Fruit fly (Drosophila melanogaster): ENCODE data around the gene sofe.

dm6 chrX:10844807-10845206 lies 12.4 kb downstream of the sofe start, which contains the start of gene CG32669:
- TF ChIP-seq tj (GFP tag; optimal IDR thresholded peaks at IDR 0.05), result no peak
- no peak for TF ChIP-seq Clk (GFP tag; optimal IDR thresholded peaks at IDR 0.05)
- no peak for TF ChIP-seq kay (GFP tag; ENCODE audit: borderline replicate concordance)
- no peak for TF ChIP-seq Crg-1 (GFP tag; optimal IDR thresholded peaks at IDR 0.05)

Data from whole organism, adult.